Fruit fly (Drosophila melanogaster) whole organism, wandering third instar larva: ENCODE data around the gene CG44428.

Source experiments
- Abd-B ChIP-seq: fragments of >200 bp; optimal IDR thresholded peaks from 2 replicates; lab custom pipeline; 2017; ENCODE audit warnings: missing biosample characterization, missing genetic modification characterization
- CG32264 ChIP-seq: fragments of 200-800 bp; sonication (Bioruptor generic); optimal IDR thresholded peaks from 2 replicates; lab custom pipeline; 2016; ENCODE audit warnings: missing biosample characterization, missing genetic modification characterization
- CG9705 ChIP-seq: fragments of 200-800 bp; sonication (Bioruptor generic); optimal IDR thresholded peaks from 2 replicates; lab custom pipeline; 2018; ENCODE audit warnings: missing biosample characterization, mild to moderate bottlenecking, missing genetic modification characterization
- CrebA ChIP-seq: fragments of 200-800 bp; sonication (Bioruptor generic); optimal IDR thresholded peaks from 2 replicates; lab custom pipeline; 2016; ENCODE audit warnings: missing biosample characterization, mild to moderate bottlenecking, missing genetic modification characterization, borderline replicate concordance
- Dfd ChIP-seq: fragments of >200 bp; optimal IDR thresholded peaks from 2 replicates; lab custom pipeline; 2017; ENCODE audit warnings: missing biosample characterization, missing genetic modification characterization
- Dif ChIP-seq: fragments of 200-275, 200-300 bp; sonication (Bioruptor generic); optimal IDR thresholded peaks from 2 replicates; lab custom pipeline; 2018; ENCODE audit warnings: missing biosample characterization, missing genetic modification characterization; ENCODE audit not compliant: partially characterized antibody
- GATAd ChIP-seq: sonication (Bioruptor generic); optimal IDR thresholded peaks from 2 replicates; lab custom pipeline; 2016; ENCODE audit warnings: missing biosample characterization, missing genetic modification characterization
- HLH106 ChIP-seq: fragments of 200-800 bp; optimal IDR thresholded peaks from 3 replicates; lab custom pipeline; 2019; ENCODE audit warnings: missing biosample characterization, mild to moderate bottlenecking, missing genetic modification characterization, moderate library complexity
- Hnf4 ChIP-seq: fragments of 200-800 bp; sonication (Bioruptor generic); optimal IDR thresholded peaks from 2 replicates; lab custom pipeline; 2016; ENCODE audit warnings: missing biosample characterization, mild to moderate bottlenecking, missing genetic modification characterization
- Hr78 ChIP-seq: fragments of >200 bp; optimal IDR thresholded peaks from 2 replicates; lab custom pipeline; 2017; ENCODE audit warnings: missing biosample characterization, missing genetic modification characterization
- Hr83 ChIP-seq: fragments of 200-300 bp; sonication (Bioruptor generic); optimal IDR thresholded peaks from 2 replicates; lab custom pipeline; 2016; ENCODE audit warnings: missing biosample characterization, mild to moderate bottlenecking, missing genetic modification characterization, moderate library complexity; ENCODE audit not compliant: poor library complexity, severe bottlenecking
- Jra ChIP-seq: sonication (Bioruptor generic); optimal IDR thresholded peaks from 2 replicates; lab custom pipeline; 2016; ENCODE audit warnings: missing biosample characterization, missing genetic modification characterization
- Mio ChIP-seq: sonication (Bioruptor generic); optimal IDR thresholded peaks from 2 replicates; lab custom pipeline; 2016; ENCODE audit warnings: missing biosample characterization, missing genetic modification characterization
- Myc ChIP-seq: fragments of >200 bp; optimal IDR thresholded peaks from 2 replicates; lab custom pipeline; 2017
- N ChIP-seq: fragments of >200 bp; optimal IDR thresholded peaks from 2 replicates; lab custom pipeline; 2018; ENCODE audit warnings: missing biosample characterization, missing external identifiers, missing genetic modification characterization
- OdsH ChIP-seq: fragments of 200-800 bp; sonication (Bioruptor generic); optimal IDR thresholded peaks from 2 replicates; lab custom pipeline; 2016; ENCODE audit warnings: missing biosample characterization, mild to moderate bottlenecking, missing genetic modification characterization
- Rel ChIP-seq, 2 experiments: fragments of 200-800 bp; sonication (Bioruptor generic) in 1 of 2; optimal IDR thresholded peaks; 2 replicates in 1 of 2; 3 replicates in 1 of 2; lab custom pipeline; 2016 to 2019; ENCODE audit warnings: mild to moderate bottlenecking in 2 of 2, missing biosample characterization in 2 of 2, missing genetic modification characterization in 2 of 2, moderate library complexity in 1 of 2
- Sp1 ChIP-seq: fragments of 200-800 bp; sonication (Bioruptor generic); optimal IDR thresholded peaks from 3 replicates; lab custom pipeline; 2019; ENCODE audit warnings: missing biosample characterization, mild to moderate bottlenecking, missing genetic modification characterization, moderate library complexity
- Vsx2 ChIP-seq: fragments of 200-300, 225-300 bp; sonication (Bioruptor generic); optimal IDR thresholded peaks from 2 replicates; lab custom pipeline; 2018; ENCODE audit warnings: missing biosample characterization, missing genetic modification characterization; ENCODE audit not compliant: partially characterized antibody
- br ChIP-seq: fragments of 200-800 bp; sonication (Bioruptor generic); optimal IDR thresholded peaks from 2 replicates; lab custom pipeline; 2016; ENCODE audit warnings: missing biosample characterization, missing genetic modification characterization
- brk ChIP-seq: fragments of 200-800 bp; sonication (Bioruptor generic); optimal IDR thresholded peaks from 2 replicates; lab custom pipeline; 2016; ENCODE audit warnings: missing biosample characterization, mild to moderate bottlenecking, missing genetic modification characterization
- dl ChIP-seq, 2 experiments: fragments of 175-275, 200-275 bp in 1 of 2; fragments of 200-275 bp in 1 of 2; sonication (Bioruptor generic); optimal IDR thresholded peaks; lab custom pipeline; 2018; ENCODE audit warnings: mild to moderate bottlenecking in 2 of 2, missing biosample characterization in 2 of 2, missing genetic modification characterization in 2 of 2, moderate library complexity in 2 of 2; ENCODE audit not compliant: partially characterized antibody in 2 of 2, insufficient read depth in 1 of 2
- dmrt93B ChIP-seq: fragments of 200-800 bp; sonication (Bioruptor generic); optimal IDR thresholded peaks from 2 replicates; lab custom pipeline; 2018; ENCODE audit warnings: missing biosample characterization, mild to moderate bottlenecking, missing genetic modification characterization
- dsf ChIP-seq: sonication (Bioruptor generic); optimal IDR thresholded peaks from 2 replicates; lab custom pipeline; 2016; ENCODE audit warnings: missing biosample characterization, missing genetic modification characterization, borderline replicate concordance
- ey ChIP-seq: fragments of 200-800 bp; sonication (Bioruptor generic); optimal IDR thresholded peaks from 2 replicates; lab custom pipeline; 2016; ENCODE audit warnings: missing biosample characterization, missing genetic modification characterization
- foxo ChIP-seq, 2 experiments: fragments of 200-800 bp; sonication (Bioruptor generic); optimal IDR thresholded peaks; 2 replicates in 1 of 2; 3 replicates in 1 of 2; lab custom pipeline; 2016 to 2017; ENCODE audit warnings: missing biosample characterization in 2 of 2, missing genetic modification characterization in 2 of 2
- fru ChIP-seq: fragments of 200-800 bp; sonication (Bioruptor generic); optimal IDR thresholded peaks from 3 replicates; lab custom pipeline; 2016; ENCODE audit warnings: missing biosample characterization, mild to moderate bottlenecking, missing genetic modification characterization
- h ChIP-seq: fragments of 200-800 bp; sonication (Bioruptor generic); optimal IDR thresholded peaks from 3 replicates; lab custom pipeline; 2016; ENCODE audit warnings: missing biosample characterization, mild to moderate bottlenecking, missing genetic modification characterization
- jim ChIP-seq: fragments of 175-275, 200-325 bp; sonication (Bioruptor generic); optimal IDR thresholded peaks from 2 replicates; lab custom pipeline; 2016; ENCODE audit warnings: missing biosample characterization, mild to moderate bottlenecking, missing genetic modification characterization
- lola ChIP-seq: fragments of >200 bp; optimal IDR thresholded peaks from 2 replicates; lab custom pipeline; 2017; ENCODE audit warnings: missing biosample characterization, missing genetic modification characterization
- pan ChIP-seq: fragments of >200 bp; optimal IDR thresholded peaks from 2 replicates; lab custom pipeline; 2017
- psq ChIP-seq: fragments of 200-800 bp; sonication (Bioruptor generic); optimal IDR thresholded peaks from 3 replicates; lab custom pipeline; 2017; ENCODE audit warnings: missing biosample characterization, mild to moderate bottlenecking, missing genetic modification characterization, moderate library complexity
- rgr ChIP-seq: fragments of 200-800 bp; sonication (Bioruptor generic); optimal IDR thresholded peaks from 3 replicates; lab custom pipeline; 2016; ENCODE audit warnings: missing biosample characterization, mild to moderate bottlenecking, missing genetic modification characterization
- sage ChIP-seq: fragments of 200-800 bp; sonication (Bioruptor generic); optimal IDR thresholded peaks from 2 replicates; lab custom pipeline; 2016; ENCODE audit warnings: missing biosample characterization, mild to moderate bottlenecking, missing genetic modification characterization
- sv ChIP-seq: fragments of 200-800 bp; sonication (Bioruptor generic); optimal IDR thresholded peaks from 3 replicates; lab custom pipeline; 2016; ENCODE audit warnings: missing biosample characterization, missing genetic modification characterization
- tai ChIP-seq: sonication (Bioruptor generic); optimal IDR thresholded peaks from 2 replicates; lab custom pipeline; 2016; ENCODE audit warnings: missing biosample characterization, missing genetic modification characterization
- usp ChIP-seq: fragments of >200 bp; optimal IDR thresholded peaks from 2 replicates; lab custom pipeline; 2017; ENCODE audit warnings: missing biosample characterization, missing genetic modification characterization
- woc ChIP-seq: sonication (Bioruptor generic); optimal IDR thresholded peaks from 2 replicates; lab custom pipeline; 2016; ENCODE audit warnings: missing biosample characterization, mild to moderate bottlenecking, missing genetic modification characterization

Gene CG44428

DNA sequence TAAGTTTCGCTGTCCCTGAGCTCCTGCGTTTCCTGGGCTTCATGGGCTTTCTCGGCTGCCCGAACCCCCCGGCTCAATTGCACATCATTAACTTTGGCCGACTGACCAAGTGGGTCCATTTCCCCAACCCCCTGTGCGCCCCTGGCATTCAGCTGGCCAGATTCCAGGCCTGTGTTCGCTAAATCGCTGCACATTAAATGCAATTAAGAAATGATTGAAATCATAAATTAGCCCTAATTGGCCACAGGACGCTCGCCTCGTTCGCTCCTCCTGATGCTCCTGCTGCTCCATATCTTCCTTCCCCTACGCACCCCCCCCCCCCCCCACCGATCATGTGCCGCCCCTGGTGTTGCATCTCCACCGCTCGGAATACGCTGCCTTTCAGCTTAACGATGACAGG lies 12.0 kb upstream of the CG44428 start:
- peak; percentile 76 for TF ChIP-seq Vsx2 (GFP tag; lab: Kevin White, UChicago)
- TF ChIP-seq rgr = no peak

DNA sequence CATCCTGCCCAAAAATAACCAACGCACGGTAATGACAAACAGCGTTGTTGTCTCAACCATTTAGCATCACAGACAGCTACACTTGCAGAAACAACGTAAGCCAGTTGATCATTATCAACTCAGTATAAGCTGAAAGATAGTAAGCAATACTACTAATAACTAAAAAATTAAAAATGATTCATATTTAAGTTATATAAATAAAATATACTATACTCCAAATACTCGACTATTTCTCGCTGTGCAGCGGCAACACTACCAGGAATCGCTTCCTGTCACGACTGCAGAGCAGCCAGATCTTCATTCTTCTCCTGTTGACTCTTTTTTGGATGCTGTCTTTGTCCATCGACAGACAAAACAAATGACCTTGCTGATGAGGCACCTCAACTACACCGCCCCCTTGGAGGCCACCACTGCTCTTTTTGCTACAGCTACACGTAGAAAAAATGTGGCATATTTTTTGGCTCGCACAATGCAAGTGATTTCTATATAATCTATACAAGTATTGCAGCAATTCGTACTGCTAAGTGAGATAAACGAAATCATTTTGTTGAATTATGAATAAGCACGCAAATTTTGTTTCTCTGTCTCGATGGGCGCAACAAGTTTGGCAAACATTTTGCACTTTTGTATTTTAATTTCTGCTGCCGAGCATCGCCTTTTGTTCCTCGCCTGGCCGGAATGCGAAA lies 11.0 kb upstream of the CG44428 start:
- TF ChIP-seq Dif (GFP tag; lab: Kevin White, UChicago) = no peak
- TF ChIP-seq dl (GFP tag; optimal IDR thresholded peaks at IDR 0.05; lab: Kevin White, UChicago; ENCODE audit: insufficient read depth in 1 of 2, partially characterized antibody in 2 of 2) = no peak
- TF ChIP-seq N (GFP tag; lab: Kevin White, UChicago) = no peak
- peak; percentile 22 for TF ChIP-seq CG32264
- TF ChIP-seq Jra (GFP tag; lab: Kevin White, UChicago) = no peak
- TF ChIP-seq rgr = peak; percentile 63
- TF ChIP-seq psq (GFP tag; lab: Kevin White, UChicago) = peak; percentile 51
- TF ChIP-seq dmrt93B (GFP tag; lab: Kevin White, UChicago) = peak; percentile 33
- no peak for TF ChIP-seq lola (GFP tag; lab: Kevin White, UChicago)
- TF ChIP-seq pan (lab: Kevin White, UChicago) = no peak
- TF ChIP-seq sv (GFP tag; lab: Kevin White, UChicago) = no peak
- TF ChIP-seq Dfd (GFP tag; lab: Kevin White, UChicago) = no peak
- no peak for TF ChIP-seq Abd-B (GFP tag; lab: Kevin White, UChicago)
- peak; percentile 66 for TF ChIP-seq woc (GFP tag; lab: Kevin White, UChicago)
- peak; percentile 72 for TF ChIP-seq h
- no peak for TF ChIP-seq sage (GFP tag; lab: Kevin White, UChicago)
- peak; percentile 23 for TF ChIP-seq CG9705 (GFP tag; lab: Kevin White, UChicago)
- TF ChIP-seq Mio (GFP tag; lab: Kevin White, UChicago) = no peak
- TF ChIP-seq CrebA (GFP tag; lab: Kevin White, UChicago) = no peak
- peak; percentile 74 for TF ChIP-seq fru (GFP tag; lab: Kevin White, UChicago)
- no peak for TF ChIP-seq Myc (lab: Kevin White, UChicago)
- TF ChIP-seq usp = no peak
- no peak for TF ChIP-seq Rel (GFP tag; optimal IDR thresholded peaks at IDR 0.05; lab: Kevin White, UChicago)
- no peak for TF ChIP-seq Rel (tag; optimal IDR thresholded peaks at IDR 0.05; lab: Kevin White, UChicago)
- peak; percentile 70 for TF ChIP-seq HLH106 (tag; lab: Kevin White, UChicago)
- no peak for TF ChIP-seq tai
- no peak for TF ChIP-seq Vsx2 (GFP tag; lab: Kevin White, UChicago)
- peak; percentile 69 for TF ChIP-seq ey
- TF ChIP-seq foxo (GFP tag; optimal IDR thresholded peaks at IDR 0.05; lab: Kevin White, UChicago) = peak in 1 of 2 experiments; percentile 70
- TF ChIP-seq Hnf4 (GFP tag; lab: Kevin White, UChicago) = peak; percentile 59
- TF ChIP-seq dsf (GFP tag; lab: Kevin White, UChicago) = no peak
- TF ChIP-seq br = peak; percentile 63
- TF ChIP-seq GATAd (GFP tag; lab: Kevin White, UChicago) = no peak
- no peak for TF ChIP-seq Hr78 (GFP tag; lab: Kevin White, UChicago)
- TF ChIP-seq brk (GFP tag; lab: Kevin White, UChicago) = no peak
- TF ChIP-seq Sp1 = peak; percentile 58
- no peak for TF ChIP-seq Hr83
- no peak for TF ChIP-seq jim (GFP tag; lab: Kevin White, UChicago)
- TF ChIP-seq OdsH (GFP tag; lab: Kevin White, UChicago) = peak; percentile 37

DNA sequence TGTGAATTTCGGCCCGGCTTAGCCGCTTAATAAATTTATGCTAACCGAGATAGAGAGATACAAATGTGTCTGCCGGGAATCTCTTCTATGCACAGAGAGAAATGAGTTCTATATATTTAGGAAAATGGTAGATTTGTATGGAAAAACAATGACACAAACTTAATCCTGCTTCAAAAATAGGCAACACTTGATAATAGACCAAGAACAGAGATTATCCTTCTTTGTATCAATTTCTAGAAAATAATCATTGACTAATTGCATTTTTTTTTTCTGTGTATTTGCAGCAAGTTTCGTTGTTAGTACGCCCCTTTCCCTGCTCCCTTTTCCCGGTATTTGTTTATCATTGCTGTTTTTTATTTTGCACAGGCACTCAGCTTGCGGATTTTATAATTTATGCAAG lies 9.4 kb upstream of the CG44428 start:
- TF ChIP-seq Hnf4 (GFP tag; lab: Kevin White, UChicago) (peak; percentile 65), woc (GFP tag; lab: Kevin White, UChicago) (peak; percentile 7), br (peak; percentile 17), usp (no peak), CrebA (GFP tag; lab: Kevin White, UChicago) (no peak), ey (peak; percentile 64), tai (no peak), Rel (GFP tag; optimal IDR thresholded peaks at IDR 0.05; lab: Kevin White, UChicago) (no peak), Rel (tag; optimal IDR thresholded peaks at IDR 0.05; lab: Kevin White, UChicago) (no peak), dl (GFP tag; optimal IDR thresholded peaks at IDR 0.05; lab: Kevin White, UChicago; ENCODE audit: insufficient read depth in 1 of 2, partially characterized antibody in 2 of 2) (no peak), Dfd (GFP tag; lab: Kevin White, UChicago) (no peak), OdsH (GFP tag; lab: Kevin White, UChicago) (peak; percentile 57), GATAd (GFP tag; lab: Kevin White, UChicago) (no peak), Hr83 (no peak), sv (GFP tag; lab: Kevin White, UChicago) (no peak), CG9705 (GFP tag; lab: Kevin White, UChicago) (no peak), N (GFP tag; lab: Kevin White, UChicago) (no peak), foxo (GFP tag; optimal IDR thresholded peaks at IDR 0.05; lab: Kevin White, UChicago) (peak in 1 of 2 experiments; percentile 69), Jra (GFP tag; lab: Kevin White, UChicago) (no peak), fru (GFP tag; lab: Kevin White, UChicago) (peak; percentile 67), Abd-B (GFP tag; lab: Kevin White, UChicago) (no peak), jim (GFP tag; lab: Kevin White, UChicago) (no peak), brk (GFP tag; lab: Kevin White, UChicago) (no peak), Sp1 (peak; percentile 3), pan (lab: Kevin White, UChicago) (no peak), dsf (GFP tag; lab: Kevin White, UChicago) (no peak), sage (GFP tag; lab: Kevin White, UChicago) (no peak), Mio (GFP tag; lab: Kevin White, UChicago) (no peak), Hr78 (GFP tag; lab: Kevin White, UChicago) (no peak), rgr (peak; percentile 60), psq (GFP tag; lab: Kevin White, UChicago) (peak; percentile 13), Vsx2 (GFP tag; lab: Kevin White, UChicago) (no peak), lola (GFP tag; lab: Kevin White, UChicago) (no peak), h (peak; percentile 60), Myc (lab: Kevin White, UChicago) (no peak), CG32264 (no peak)
